Worm (Caenorhabditis elegans) whole organism, L4/young adult: ENCODE data around the gene cyp-35C1.

Experiments
- W03F9.2 ChIP-seq: fragments of 150-350 bp; optimal IDR thresholded peaks from 2 replicates; lab custom pipeline; 2014; ENCODE audit warnings: missing biosample characterization, missing genetic modification characterization
- dao-5 ChIP-seq: sonication (generic microtip); optimal IDR thresholded peaks from 2 replicates; lab custom pipeline; 2016; ENCODE audit warnings: missing genotype, missing genetic modification characterization, moderate library complexity, missing compliant biosample characterization
- him-1 ChIP-seq: sonication (generic microtip); optimal IDR thresholded peaks from 2 replicates; lab custom pipeline; 2016; ENCODE audit warnings: missing genotype, missing genetic modification reagents, missing genetic modification characterization, missing compliant biosample characterization

DNA sequence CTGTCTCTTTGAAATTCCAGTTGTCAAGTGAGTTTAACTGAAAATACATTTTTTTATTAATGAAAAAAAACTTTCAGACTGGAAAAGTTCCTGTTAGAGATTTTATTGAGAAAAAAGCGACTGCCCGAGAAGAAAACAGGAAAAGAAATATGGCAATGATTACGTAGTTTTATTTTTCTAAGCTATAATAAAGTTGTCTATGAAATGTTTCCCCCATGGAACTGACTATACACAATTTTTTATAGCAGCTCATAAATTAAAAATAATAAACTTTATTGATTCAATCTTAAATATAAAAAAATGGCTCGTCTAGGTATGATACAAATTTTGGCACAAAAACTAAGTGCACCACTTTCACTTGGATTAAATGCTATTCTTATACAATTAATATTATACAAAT lies 4.2 kb upstream of the cyp-35C1 start, which contains the start of gene C06B3.1:
- TF ChIP-seq him-1 (tag; lab: Kevin White, UChicago) (no peak), dao-5 (tag; lab: Kevin White, UChicago) (no peak), W03F9.2 (no peak)
